Worm (Caenorhabditis elegans): ENCODE data around the gene srd-74.

- TF ChIP-seq him-1 (tag; optimal IDR thresholded peaks at IDR 0.05): no peak
- no peak for TF ChIP-seq W03F9.2 (tag; optimal IDR thresholded peaks at IDR 0.05)
- TF ChIP-seq dao-5 (tag; optimal IDR thresholded peaks at IDR 0.05): no peak
Observed at ce11 chrIII:11826118-11826517, 44.2 kb downstream of the srd-74 start, which contains the start of gene rsp-8.

Data from whole organism, L4/young adult.